Fruit fly (Drosophila melanogaster) whole organism, embryonic: ENCODE results near the gene CG10621.

Experiments
- Abd-B ChIP-seq: fragments of 200-800 bp; sonication (Bioruptor generic); optimal IDR thresholded peaks from 2 replicates; lab custom pipeline; 2018; ENCODE audit warnings: missing biosample characterization, mild to moderate bottlenecking, missing genetic modification characterization, moderate library complexity
- BtbVII ChIP-seq: fragments of 200-800 bp; sonication (Bioruptor generic); optimal IDR thresholded peaks from 3 replicates; lab custom pipeline; 2017; ENCODE audit warnings: missing biosample characterization, mild to moderate bottlenecking, missing genetic modification characterization
- CG10959 ChIP-seq: fragments of 200-800 bp; sonication (Bioruptor generic); IDR thresholded peaks from 2 replicates; pipeline ENCODE4 v1.3.6; 2022; ENCODE audit warnings: missing biosample characterization, missing genetic modification characterization
- CG11456 ChIP-seq: fragments of 200-800 bp; sonication (Bioruptor generic); IDR thresholded peaks from 3 replicates; pipeline ENCODE4 v1.3.6; 2022; ENCODE audit warnings: missing biosample characterization, missing genetic modification characterization
- CG1233 ChIP-seq: fragments of 200-800 bp; sonication (Bioruptor generic); optimal IDR thresholded peaks from 4 replicates; lab custom pipeline; 2018; ENCODE audit warnings: missing biosample characterization, mild to moderate bottlenecking, missing genetic modification characterization
- CG13287 ChIP-seq: fragments of 200-800 bp; sonication (Bioruptor generic); IDR thresholded peaks from 2 replicates; pipeline ENCODE4 v1.3.6; 2022; ENCODE audit warnings: missing biosample characterization, missing genetic modification characterization; ENCODE audit not compliant: partially characterized antibody
- CG15514 ChIP-seq: fragments of 200-800 bp; sonication (Bioruptor generic); optimal IDR thresholded peaks from 3 replicates; lab custom pipeline; 2017; ENCODE audit warnings: missing biosample characterization, missing genetic modification characterization, mild to moderate bottlenecking, moderate library complexity, missing genetic modification reagents
- CG15696 ChIP-seq: fragments of 200-800 bp; sonication (Bioruptor generic); optimal IDR thresholded peaks from 2 replicates; lab custom pipeline; 2019; ENCODE audit warnings: missing biosample characterization, mild to moderate bottlenecking, missing genetic modification characterization, moderate library complexity
- CG17829 ChIP-seq: fragments of 200-800 bp; optimal IDR thresholded peaks from 2 replicates; lab custom pipeline; 2019; ENCODE audit warnings: missing biosample characterization, mild to moderate bottlenecking, missing genetic modification characterization, moderate library complexity
- CG2678 ChIP-seq: fragments of 200-800 bp; sonication (Bioruptor generic); optimal IDR thresholded peaks from 3 replicates; lab custom pipeline; 2019; ENCODE audit warnings: missing biosample characterization, mild to moderate bottlenecking, missing genetic modification characterization, moderate library complexity
- CG32772 ChIP-seq: fragments of 200-800 bp; sonication (Bioruptor generic); IDR thresholded peaks from 2 replicates; pipeline ENCODE4 v1.3.6; 2022; ENCODE audit warnings: missing biosample characterization, missing genetic modification characterization
- CG4617 ChIP-seq: fragments of 200-800 bp; sonication (Bioruptor generic); optimal IDR thresholded peaks from 3 replicates; lab custom pipeline; 2016; ENCODE audit warnings: missing biosample characterization, missing genetic modification characterization, borderline replicate concordance
- CG5953 ChIP-seq: fragments of 200-800 bp; sonication (Bioruptor generic); IDR thresholded peaks from 2 replicates; pipeline ENCODE4 v1.3.6; 2022; ENCODE audit warnings: missing biosample characterization, missing genetic modification characterization
- CG7556 ChIP-seq: fragments of 200-800 bp; sonication (Bioruptor generic); optimal IDR thresholded peaks from 2 replicates; lab custom pipeline; 2017; ENCODE audit warnings: missing biosample characterization, mild to moderate bottlenecking, missing genetic modification characterization
- CG7745 ChIP-seq: fragments of 200-800 bp; sonication (Bioruptor generic); optimal IDR thresholded peaks from 2 replicates; lab custom pipeline; 2018; ENCODE audit warnings: missing biosample characterization, mild to moderate bottlenecking, missing genetic modification characterization, moderate library complexity
- CG7987 ChIP-seq: fragments of 200-800 bp; sonication (Bioruptor generic); optimal IDR thresholded peaks from 2 replicates; lab custom pipeline; 2018; ENCODE audit warnings: missing biosample characterization, mild to moderate bottlenecking, missing genetic modification characterization, moderate library complexity
- CG8388 ChIP-seq: fragments of 200-800 bp; sonication (Bioruptor generic); optimal IDR thresholded peaks from 2 replicates; lab custom pipeline; 2019; ENCODE audit warnings: missing biosample characterization, mild to moderate bottlenecking, missing genetic modification characterization, moderate library complexity
- D ChIP-seq, 2 experiments: fragments of 200-800 bp in 1 of 2; fragments of >200 bp in 1 of 2; sonication (Bioruptor generic) in 1 of 2; optimal IDR thresholded peaks; 2 replicates in 1 of 2; 3 replicates in 1 of 2; lab custom pipeline; 2017; ENCODE audit warnings: mild to moderate bottlenecking in 1 of 2, missing biosample characterization in 1 of 2, missing genetic modification characterization in 1 of 2, missing genetic modification reagents in 1 of 2
- Dbx ChIP-seq: fragments of 200-800 bp; sonication (Bioruptor generic); IDR thresholded peaks from 3 replicates; pipeline ENCODE4 v1.3.6; 2022; ENCODE audit warnings: missing biosample characterization, missing genetic modification characterization
- Dp ChIP-seq: fragments of 200-800 bp; sonication (Bioruptor generic); optimal IDR thresholded peaks from 2 replicates; lab custom pipeline; 2018; ENCODE audit warnings: missing biosample characterization, mild to moderate bottlenecking, missing genetic modification characterization, moderate library complexity
- HmgD ChIP-seq: fragments of 200-800 bp; sonication (Bioruptor generic); optimal IDR thresholded peaks from 3 replicates; lab custom pipeline; 2016; ENCODE audit warnings: missing biosample characterization, missing genetic modification characterization
- Hr51 ChIP-seq, 2 experiments: fragments of 200-800 bp; sonication (Bioruptor generic); optimal IDR thresholded peaks; 2 replicates in 1 of 2; 3 replicates in 1 of 2; lab custom pipeline; 2016 to 2018; ENCODE audit warnings: missing biosample characterization in 2 of 2, missing genetic modification characterization in 2 of 2, mild to moderate bottlenecking in 1 of 2, moderate library complexity in 1 of 2
- Lim3 ChIP-seq: fragments of 200-800 bp; sonication (Bioruptor generic); IDR thresholded peaks from 2 replicates; pipeline ENCODE4 v1.3.6; 2022; ENCODE audit warnings: missing biosample characterization, missing genetic modification characterization
- MBD-R2 ChIP-seq: fragments of 200-800 bp; sonication (Bioruptor generic); IDR thresholded peaks from 2 replicates; pipeline ENCODE4 v1.3.6; 2022; ENCODE audit warnings: missing biosample characterization, missing genetic modification characterization
- MTF-1 ChIP-seq: fragments of 200-800 bp; sonication (Bioruptor generic); optimal IDR thresholded peaks from 2 replicates; lab custom pipeline; 2018; ENCODE audit warnings: missing biosample characterization, mild to moderate bottlenecking, missing genetic modification characterization, borderline replicate concordance
- Meics ChIP-seq: fragments of 200-800 bp; sonication (Bioruptor generic); optimal IDR thresholded peaks from 2 replicates; lab custom pipeline; 2017; ENCODE audit warnings: missing biosample characterization, mild to moderate bottlenecking, missing genetic modification characterization
- Opbp ChIP-seq: fragments of 200-800 bp; sonication (Bioruptor generic); IDR thresholded peaks from 3 replicates; pipeline ENCODE4 v1.3.6; 2022; ENCODE audit warnings: missing biosample characterization, missing genetic modification characterization; ENCODE audit not compliant: partially characterized antibody
- PHDP ChIP-seq: fragments of 200-800 bp; sonication (Bioruptor generic); optimal IDR thresholded peaks from 3 replicates; lab custom pipeline; 2018; ENCODE audit warnings: missing biosample characterization, mild to moderate bottlenecking, missing genetic modification characterization, moderate library complexity
- Spps ChIP-seq: fragments of 200-800 bp; sonication (Bioruptor generic); optimal IDR thresholded peaks from 2 replicates; lab custom pipeline; 2018; ENCODE audit warnings: missing biosample characterization, mild to moderate bottlenecking, missing genetic modification characterization
- bsh ChIP-seq, 2 experiments: fragments of 200-800 bp; sonication (Bioruptor generic); optimal IDR thresholded peaks; 2 replicates each; lab custom pipeline; 2017 to 2018; ENCODE audit warnings: mild to moderate bottlenecking in 2 of 2, missing biosample characterization in 2 of 2, missing genetic modification characterization in 2 of 2, moderate library complexity in 1 of 2
- cato ChIP-seq: fragments of 200-800 bp; sonication (Bioruptor generic); optimal IDR thresholded peaks from 2 replicates; lab custom pipeline; 2016; ENCODE audit warnings: missing biosample characterization, missing genetic modification characterization, borderline replicate concordance
- cg ChIP-seq: fragments of 200-800 bp; sonication (Bioruptor generic); optimal IDR thresholded peaks from 3 replicates; lab custom pipeline; 2019; ENCODE audit warnings: missing biosample characterization, mild to moderate bottlenecking, missing genetic modification characterization, moderate library complexity
- crol ChIP-seq: fragments of 200-800 bp; sonication (Bioruptor generic); IDR thresholded peaks from 2 replicates; pipeline ENCODE4 v1.3.6; 2022; ENCODE audit warnings: missing biosample characterization, missing genetic modification characterization
- dimm ChIP-seq: fragments of 200-800 bp; sonication (Bioruptor generic); IDR thresholded peaks from 2 replicates; pipeline ENCODE4 v1.3.6; 2022; ENCODE audit warnings: missing biosample characterization, missing genetic modification characterization
- exex ChIP-seq: fragments of 200-800 bp; sonication (Bioruptor generic); optimal IDR thresholded peaks from 4 replicates; lab custom pipeline; 2018; ENCODE audit warnings: missing biosample characterization, mild to moderate bottlenecking, missing genetic modification characterization, moderate library complexity
- gcm2 ChIP-seq: fragments of 200-800 bp; sonication (Bioruptor generic); optimal IDR thresholded peaks from 2 replicates; lab custom pipeline; 2016; ENCODE audit warnings: missing biosample characterization, missing genetic modification characterization
- gsb ChIP-seq: fragments of 200-800 bp; sonication (Bioruptor generic); IDR thresholded peaks from 2 replicates; pipeline ENCODE4 v1.3.6; 2022; ENCODE audit warnings: missing biosample characterization, missing genetic modification characterization
- h ChIP-seq: fragments of >200 bp; optimal IDR thresholded peaks from 2 replicates; lab custom pipeline; 2017
- jigr1 ChIP-seq: fragments of 200-800 bp; sonication (Bioruptor generic); IDR thresholded peaks from 3 replicates; pipeline ENCODE4 v1.3.6; 2022; ENCODE audit warnings: missing biosample characterization, missing genetic modification characterization
- ken ChIP-seq: fragments of 200-800 bp; sonication (Bioruptor generic); IDR thresholded peaks from 3 replicates; pipeline ENCODE4 v1.3.6; 2022; ENCODE audit warnings: missing biosample characterization, missing genetic modification characterization
- klu ChIP-seq: fragments of 200-800 bp; sonication (Bioruptor generic); IDR thresholded peaks from 2 replicates; pipeline ENCODE4 v1.3.6; 2022; ENCODE audit warnings: missing biosample characterization, missing genetic modification characterization
- nerfin-2 ChIP-seq: fragments of 200-800 bp; sonication (Bioruptor generic); IDR thresholded peaks from 2 replicates; pipeline ENCODE4 v1.3.6; 2022; ENCODE audit warnings: missing biosample characterization, missing genetic modification characterization; ENCODE audit not compliant: partially characterized antibody
- sc ChIP-seq, 3 experiments: fragments of >200 bp in 2 of 3; fragments of 200-800 bp in 1 of 3; sonication (Bioruptor generic) in 1 of 3; optimal IDR thresholded peaks; 2 replicates in 2 of 3; 3 replicates in 1 of 3; lab custom pipeline; 2017; ENCODE audit warnings: mild to moderate bottlenecking in 1 of 3, missing biosample characterization in 1 of 3, missing genetic modification characterization in 1 of 3, missing genetic modification reagents in 1 of 3
- sug ChIP-seq: fragments of 200-800 bp; optimal IDR thresholded peaks from 2 replicates; lab custom pipeline; 2019; ENCODE audit warnings: missing biosample characterization, mild to moderate bottlenecking, missing genetic modification characterization, moderate library complexity
- tll ChIP-seq, 2 experiments: fragments of 200-800 bp in 1 of 2; fragments of >200 bp in 1 of 2; sonication (Bioruptor generic) in 1 of 2; optimal IDR thresholded peaks; 2 replicates each; lab custom pipeline; 2017 to 2019; ENCODE audit warnings: missing biosample characterization in 2 of 2, missing genetic modification characterization in 2 of 2, mild to moderate bottlenecking in 1 of 2, moderate library complexity in 1 of 2

CG10621 gene

DNA sequence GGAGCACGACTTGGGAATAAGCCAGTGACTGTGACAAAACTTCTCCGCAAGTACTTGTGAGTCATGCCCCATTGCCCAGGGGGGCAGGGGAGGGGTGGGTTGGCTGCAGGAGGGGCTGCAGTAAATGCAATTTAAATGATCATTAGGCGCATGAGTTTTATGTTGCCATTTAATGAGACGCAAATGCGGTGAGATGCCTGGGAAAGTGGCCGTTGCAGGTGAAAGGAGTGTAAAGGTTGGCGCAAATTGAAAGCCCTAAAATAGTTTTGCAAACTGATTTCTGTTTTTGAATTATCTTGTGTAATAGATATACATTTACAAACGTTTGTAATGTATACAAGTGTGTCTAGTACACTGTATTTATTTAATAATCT, 31.9 kb upstream of the CG10621 start:
- TF ChIP-seq crol = peak; percentile 30; the same call in 1 of the 2 replicates
- no peak for TF ChIP-seq CG7556 (GFP tag; lab: Kevin White, UChicago)
- no peak for TF ChIP-seq CG7987 (GFP tag; lab: Kevin White, UChicago)
- TF ChIP-seq Opbp (GFP tag; lab: Robert Waterston, UW) = 0 out of 3 replicates have a peak, but pooled peaks have one; percentile 7
- TF ChIP-seq D (optimal IDR thresholded peaks at IDR 0.05; lab: Kevin White, UChicago) = no peak
- no peak for TF ChIP-seq D (GFP tag; optimal IDR thresholded peaks at IDR 0.05; lab: Kevin White, UChicago)

DNA sequence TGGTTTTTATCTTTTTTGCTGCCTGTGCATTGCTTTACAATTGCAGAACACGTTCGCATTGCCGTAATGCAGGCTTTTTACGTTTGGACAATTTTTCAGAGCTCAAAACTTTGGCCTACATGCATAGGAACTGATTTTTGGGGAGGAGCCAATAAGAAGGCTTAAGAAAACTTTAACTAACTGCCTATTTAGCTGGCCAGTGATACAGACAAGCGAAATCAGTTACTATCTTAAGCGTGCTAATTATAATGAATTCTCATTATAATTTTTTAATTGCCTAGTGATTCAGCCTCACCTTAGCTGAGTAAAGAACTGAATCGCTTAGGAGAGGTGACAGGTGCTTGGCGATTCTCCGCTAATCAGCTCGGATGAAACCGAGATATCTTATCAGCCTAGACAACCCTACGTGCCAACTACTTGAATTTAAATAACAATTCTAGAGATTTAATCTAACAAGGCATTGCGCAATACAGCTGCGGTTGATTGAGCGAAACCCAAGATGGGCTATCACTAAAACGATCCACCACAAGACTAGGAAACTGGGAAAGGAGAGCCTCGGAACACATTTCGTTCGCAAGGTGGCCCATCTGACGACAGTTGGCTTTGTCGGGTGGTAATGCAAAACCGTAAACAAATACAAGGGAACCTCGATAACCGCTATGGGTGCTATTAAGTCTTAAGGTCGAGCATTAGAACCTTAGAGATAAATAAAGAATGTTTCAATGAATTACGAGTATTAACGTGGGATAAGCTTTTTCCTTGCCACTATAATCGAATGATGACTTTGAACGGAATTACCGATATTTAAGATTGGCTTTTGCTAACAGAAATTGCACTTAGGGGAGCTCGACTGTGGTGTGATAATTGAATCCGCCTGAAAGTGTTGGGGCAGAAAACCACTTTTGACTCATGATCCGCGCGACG, 31.2 kb upstream of the CG10621 start:
- TF ChIP-seq CG13287 (no peak), bsh (GFP tag; optimal IDR thresholded peaks at IDR 0.05; lab: Kevin White, UChicago) (no peak), CG10959 (GFP tag; lab: Robert Waterston, UW) (no peak), tll (GFP tag; optimal IDR thresholded peaks at IDR 0.05; lab: Kevin White, UChicago) (no peak), HmgD (GFP tag; lab: Kevin White, UChicago) (no peak), PHDP (no peak), CG4617 (GFP tag; lab: Kevin White, UChicago) (no peak), CG5953 (GFP tag; lab: Robert Waterston, UW) (no peak), MBD-R2 (GFP tag; lab: Robert Waterston, UW) (no peak), sug (peak; percentile 62), CG11456 (GFP tag; lab: Robert Waterston, UW) (no peak), cato (GFP tag; lab: Kevin White, UChicago) (no peak), CG1233 (no peak), CG17829 (tag; lab: Kevin White, UChicago) (no peak), klu (GFP tag; lab: Robert Waterston, UW) (no peak), CG7745 (no peak), Spps (tag; lab: Kevin White, UChicago) (no peak), CG32772 (GFP tag; lab: Robert Waterston, UW) (no peak), nerfin-2 (GFP tag; lab: Robert Waterston, UW) (no peak), exex (tag; lab: Kevin White, UChicago) (peak; percentile 90), ken (GFP tag; lab: Robert Waterston, UW) (0 out of 3 replicates have a peak, but pooled peaks have one; percentile 24), Lim3 (GFP tag; lab: Robert Waterston, UW) (no peak), gcm2 (no peak), Dbx (GFP tag; lab: Robert Waterston, UW) (no peak), sc (optimal IDR thresholded peaks at IDR 0.05; lab: Kevin White, UChicago) (no peak), sc (GFP tag; optimal IDR thresholded peaks at IDR 0.05; lab: Kevin White, UChicago) (no peak), CG2678 (tag; lab: Kevin White, UChicago) (peak; percentile 16), MTF-1 (GFP tag; lab: Kevin White, UChicago) (no peak), cg (GFP tag; lab: Kevin White, UChicago) (no peak), jigr1 (GFP tag; lab: Robert Waterston, UW) (no peak), Hr51 (GFP tag; optimal IDR thresholded peaks at IDR 0.05; lab: Kevin White, UChicago) (no peak), dimm (GFP tag; lab: Robert Waterston, UW) (no peak), gsb (GFP tag; lab: Robert Waterston, UW) (no peak), Dp (GFP tag; lab: Kevin White, UChicago) (no peak), CG15514 (no peak), Meics (GFP tag; lab: Kevin White, UChicago) (no peak), CG15696 (tag; lab: Kevin White, UChicago) (no peak), Abd-B (no peak), BtbVII (GFP tag; lab: Kevin White, UChicago) (no peak), CG8388 (GFP tag; lab: Kevin White, UChicago) (no peak), h (lab: Kevin White, UChicago) (no peak)
